Worm (Caenorhabditis elegans): ENCODE results near the gene zip-10.

The zip-10 gene

DNA sequence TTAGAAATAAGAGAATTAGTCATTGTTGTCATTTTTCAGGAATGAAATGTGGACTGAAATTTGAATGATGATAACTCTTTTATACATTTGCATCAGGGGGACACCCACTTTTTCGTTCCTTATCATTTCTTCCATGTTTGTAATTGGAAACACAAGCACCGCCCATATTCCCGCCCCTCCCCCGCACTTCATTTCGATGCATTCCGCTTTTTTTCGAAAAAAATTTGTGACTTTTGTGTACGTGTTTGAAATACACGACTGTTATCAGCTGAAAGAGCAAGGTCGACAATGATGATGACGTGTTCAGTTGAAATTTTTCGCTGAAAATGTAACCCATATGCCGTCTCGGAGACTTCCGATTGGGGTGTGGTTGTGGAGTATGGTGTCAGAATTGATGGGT is at the start of gene zip-10:
Gene zip-10, minus strand, starts transcription at position 43 of the 400 bp plus-strand sequence.
- TF ChIP-seq fos-1 (tag; optimal IDR thresholded peaks at IDR 0.05) (peak; percentile 79), crh-2 (tag; optimal IDR thresholded peaks at IDR 0.05) (peak; percentile 48), sma-3 (GFP tag; optimal IDR thresholded peaks at IDR 0.05) (peak; percentile 27), sma-9 (GFP tag; optimal IDR thresholded peaks at IDR 0.05) (peak; percentile 82), sma-9 (tag; optimal IDR thresholded peaks at IDR 0.05) (no peak), F13H6.1 (tag; optimal IDR thresholded peaks at IDR 0.05) (peak; percentile 50), egl-27 (tag; optimal IDR thresholded peaks at IDR 0.05) (no peak), gmeb-1 (tag; optimal IDR thresholded peaks at IDR 0.05) (peak; percentile 6), skn-1 (tag; optimal IDR thresholded peaks at IDR 0.05) (no peak)

DNA sequence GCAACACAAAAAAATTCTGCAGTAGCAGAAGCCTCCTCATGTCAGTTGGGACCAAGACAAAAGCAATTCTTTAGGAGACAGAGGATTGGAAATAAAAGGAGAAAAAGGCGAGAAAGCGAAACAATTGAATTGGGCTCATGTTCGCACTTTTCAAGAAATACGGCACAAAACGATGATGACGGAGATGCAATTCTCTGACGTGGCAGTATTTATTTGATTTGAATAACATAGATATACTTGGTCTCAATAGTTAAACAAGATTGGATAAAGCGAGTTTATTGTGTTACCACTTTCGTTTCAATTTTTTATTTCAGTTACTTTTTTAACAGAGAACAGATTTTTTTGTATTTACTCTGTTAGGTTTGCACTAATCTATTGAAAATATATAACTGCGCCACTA is 46.9 kb upstream of the zip-10 start:
- TF ChIP-seq peb-1 (tag; optimal IDR thresholded peaks at IDR 0.05) (no peak), nhr-10 (tag; optimal IDR thresholded peaks at IDR 0.05) (no peak), F13H6.1 (tag; optimal IDR thresholded peaks at IDR 0.05) (no peak), ztf-11 (tag; optimal IDR thresholded peaks at IDR 0.05) (no peak), skn-1 (tag; optimal IDR thresholded peaks at IDR 0.05) (no peak), sem-4 (tag; optimal IDR thresholded peaks at IDR 0.05) (peak; percentile 66), C34F6.9 (tag; optimal IDR thresholded peaks at IDR 0.05) (no peak), lsy-2 (tag; optimal IDR thresholded peaks at IDR 0.05) (peak in 1 of 2 experiments; percentile 16), crh-2 (tag; optimal IDR thresholded peaks at IDR 0.05) (peak; percentile 28), unc-62 (GFP tag; optimal IDR thresholded peaks at IDR 0.05) (no peak), nhr-237 (tag; optimal IDR thresholded peaks at IDR 0.05) (no peak), nhr-12 (tag; optimal IDR thresholded peaks at IDR 0.05) (no peak), nhr-11 (tag; optimal IDR thresholded peaks at IDR 0.05) (no peak), unc-55 (GFP tag; optimal IDR thresholded peaks at IDR 0.05) (no peak), alr-1 (tag; optimal IDR thresholded peaks at IDR 0.05) (no peak), nhr-23 (tag; optimal IDR thresholded peaks at IDR 0.05) (no peak), sma-9 (GFP tag; optimal IDR thresholded peaks at IDR 0.05) (no peak), sma-9 (tag; optimal IDR thresholded peaks at IDR 0.05) (no peak), nhr-129 (tag; optimal IDR thresholded peaks at IDR 0.05) (no peak), R02D3.7 (tag; optimal IDR thresholded peaks at IDR 0.05) (no peak), nhr-25 (tag; optimal IDR thresholded peaks at IDR 0.05) (no peak), snpc-4 (tag; optimal IDR thresholded peaks at IDR 0.05) (no peak), zag-1 (tag; optimal IDR thresholded peaks at IDR 0.05) (peak; percentile 6), nhr-21 (tag; optimal IDR thresholded peaks at IDR 0.05) (no peak)

DNA sequence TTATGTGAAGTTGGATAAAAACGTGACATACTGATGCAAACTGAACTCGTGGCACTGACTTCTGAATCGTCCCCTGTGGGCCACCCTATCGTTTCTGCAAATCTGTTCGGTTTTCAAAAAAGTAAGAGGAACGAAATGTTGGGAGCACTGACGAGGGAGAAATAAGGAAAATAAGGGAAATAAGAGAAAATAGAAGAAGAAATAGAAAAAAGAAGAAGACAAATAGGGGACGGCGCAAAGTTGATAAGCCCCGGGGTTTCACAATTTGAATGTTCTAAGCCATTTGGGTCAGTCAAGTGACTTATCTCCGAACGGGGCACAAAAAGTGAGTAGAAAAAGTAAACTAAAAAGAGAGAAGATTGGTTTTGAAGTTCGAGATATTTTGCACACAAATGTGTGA is 45.0 kb upstream of the zip-10 start, which contains the start of gene W05E10.5:
Gene W05E10.5, minus strand, starts transcription at position 101 of the 400 bp plus-strand sequence.
- TF ChIP-seq fos-1 (tag; optimal IDR thresholded peaks at IDR 0.05), result no peak
- no peak for TF ChIP-seq unc-55 (GFP tag; optimal IDR thresholded peaks at IDR 0.05)
- TF ChIP-seq snpc-4 (tag; optimal IDR thresholded peaks at IDR 0.05), result no peak

DNA sequence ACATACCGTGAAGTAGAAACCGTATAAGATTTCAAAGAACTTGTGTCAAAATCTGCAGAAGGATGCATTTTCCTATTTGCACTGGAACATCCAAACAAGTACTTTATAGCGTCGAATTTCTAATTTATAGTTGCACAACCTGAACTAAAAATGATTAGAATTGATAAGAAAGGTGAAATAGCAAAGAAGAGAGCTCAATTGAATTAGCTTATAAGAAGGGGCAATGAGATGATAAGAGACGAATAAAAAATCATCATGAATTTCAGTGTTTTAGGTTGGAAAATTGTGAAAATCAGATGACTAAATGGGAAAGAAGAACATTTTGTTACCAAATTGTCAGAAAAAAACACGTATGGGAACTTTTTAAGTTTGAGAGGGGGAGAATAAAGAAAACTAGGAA is 41.0 kb upstream of the zip-10 start, which contains the start of gene W05E10.1:
Gene W05E10.1, minus strand, starts transcription at position 139 of the 400 bp plus-strand sequence.
- TF ChIP-seq skn-1 (tag; optimal IDR thresholded peaks at IDR 0.05), result peak; percentile 38
- no peak for TF ChIP-seq sma-3 (GFP tag; optimal IDR thresholded peaks at IDR 0.05)
- TF ChIP-seq Y55F3AM.14 (GFP tag; optimal IDR thresholded peaks at IDR 0.05), result no peak
- peak; percentile 84 for TF ChIP-seq fos-1 (tag; optimal IDR thresholded peaks at IDR 0.05)

DNA sequence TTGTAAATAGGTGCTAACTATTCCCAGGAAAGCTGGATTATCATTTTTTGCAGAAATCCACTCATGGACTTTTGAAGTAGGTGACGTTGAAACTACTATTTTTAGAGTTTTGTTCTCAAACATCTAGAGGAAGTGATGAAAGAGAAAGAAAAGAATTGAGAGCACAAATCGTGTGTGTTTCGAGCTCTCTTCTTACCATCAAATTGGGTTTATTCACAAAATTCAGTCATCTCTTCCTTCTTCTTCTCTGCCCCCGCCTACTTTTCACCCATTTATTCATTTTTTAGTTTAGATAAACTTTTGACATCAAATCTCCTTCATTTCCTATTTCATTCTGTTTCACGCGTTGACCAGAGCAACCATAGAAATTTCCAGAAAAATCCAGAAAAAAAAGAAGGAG is 36.3 kb upstream of the zip-10 start, which contains the start of gene W05E10.2:
Gene W05E10.2, plus strand, starts transcription at position 301 of the 400 bp plus-strand sequence.
- TF ChIP-seq nhr-23 (tag; optimal IDR thresholded peaks at IDR 0.05), result no peak
- TF ChIP-seq dmd-4 (tag; optimal IDR thresholded peaks at IDR 0.05), result no peak
- TF ChIP-seq nhr-12 (tag; optimal IDR thresholded peaks at IDR 0.05), result no peak
- TF ChIP-seq nhr-237 (tag; optimal IDR thresholded peaks at IDR 0.05), result no peak
- no peak for TF ChIP-seq nhr-25 (tag; optimal IDR thresholded peaks at IDR 0.05)
- no peak for TF ChIP-seq fos-1 (tag; optimal IDR thresholded peaks at IDR 0.05)
- no peak for TF ChIP-seq egl-27 (tag; optimal IDR thresholded peaks at IDR 0.05)

DNA sequence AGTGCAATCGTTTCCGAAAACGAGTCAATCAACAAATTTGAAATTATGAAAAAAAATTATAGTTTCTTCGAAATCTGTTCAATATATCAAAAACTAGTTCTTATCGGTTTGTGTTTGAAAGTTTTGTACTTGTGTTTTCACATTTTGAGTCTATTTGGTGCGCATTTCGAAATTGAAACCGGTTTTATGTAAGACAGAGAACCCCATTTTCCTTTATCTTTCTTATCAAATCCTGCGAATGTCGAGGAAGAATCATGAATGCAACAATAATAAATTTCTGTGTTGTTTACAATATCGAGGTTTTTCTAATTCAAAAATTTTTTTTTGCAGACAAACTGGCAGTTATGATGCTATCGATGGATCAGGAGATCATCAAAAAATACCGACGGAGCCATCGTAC is 32.3 kb upstream of the zip-10 start:
- TF ChIP-seq peb-1 (tag; optimal IDR thresholded peaks at IDR 0.05) (no peak), nhr-21 (tag; optimal IDR thresholded peaks at IDR 0.05) (peak; percentile 10), ZK546.5 (tag; optimal IDR thresholded peaks at IDR 0.05) (no peak), zag-1 (tag; optimal IDR thresholded peaks at IDR 0.05) (no peak), nhr-10 (tag; optimal IDR thresholded peaks at IDR 0.05) (no peak), snpc-4 (tag; optimal IDR thresholded peaks at IDR 0.05) (no peak), nhr-25 (tag; optimal IDR thresholded peaks at IDR 0.05) (peak; percentile 21), nhr-12 (tag; optimal IDR thresholded peaks at IDR 0.05) (no peak), unc-62 (GFP tag; optimal IDR thresholded peaks at IDR 0.05) (no peak), skn-1 (tag; optimal IDR thresholded peaks at IDR 0.05) (no peak), nhr-77 (tag; optimal IDR thresholded peaks at IDR 0.05) (no peak), nhr-129 (tag; optimal IDR thresholded peaks at IDR 0.05) (no peak), Y55F3AM.14 (GFP tag; optimal IDR thresholded peaks at IDR 0.05) (no peak), elt-1 (tag; optimal IDR thresholded peaks at IDR 0.05) (no peak), nhr-6 (tag; optimal IDR thresholded peaks at IDR 0.05) (no peak), R02D3.7 (tag; optimal IDR thresholded peaks at IDR 0.05) (no peak), egl-27 (tag; optimal IDR thresholded peaks at IDR 0.05) (no peak)

All from whole organism, L2 larva.